Fruit fly (Drosophila melanogaster): Measurements from ENCODE around the gene CG2116.

CG2116 gene

DNA sequence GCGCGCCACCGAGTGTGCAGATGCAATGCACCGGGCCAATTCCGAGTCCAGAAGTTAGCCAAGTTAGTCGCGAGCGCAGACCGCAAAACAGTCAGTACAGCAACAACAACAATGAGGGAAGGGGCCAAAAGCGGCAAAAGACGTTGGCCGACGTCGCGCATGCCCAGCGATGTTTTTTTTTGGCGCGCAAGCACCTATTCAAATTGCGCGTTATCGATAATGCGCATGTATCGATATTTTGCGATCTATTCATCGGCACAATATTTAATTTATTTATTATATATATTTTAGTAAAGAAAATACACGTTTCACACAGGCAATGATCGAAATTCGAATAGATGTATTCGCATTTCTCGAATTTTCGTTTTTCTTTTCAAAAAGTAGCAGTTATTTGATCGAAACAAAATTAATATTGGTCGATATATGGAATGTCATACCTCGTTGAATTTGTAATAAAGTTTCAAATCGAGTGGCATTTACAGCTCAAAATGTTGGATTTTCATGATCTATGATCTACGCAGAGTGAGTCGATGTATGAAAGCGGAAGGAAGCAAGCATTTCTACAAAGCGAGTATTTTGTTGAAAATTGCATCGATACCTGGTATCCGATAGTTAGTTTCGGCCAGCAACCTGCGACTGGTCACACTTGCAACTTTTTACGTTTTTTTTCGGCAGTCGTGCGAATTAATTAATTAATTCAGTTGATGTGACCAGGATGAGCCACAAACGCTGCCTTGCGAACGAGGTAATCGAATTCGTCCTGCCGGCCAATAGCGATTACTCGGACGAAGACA lies at the start of gene CG2116:
CG2116 (plus strand) TSS at position 609 of the 794 bp plus-strand sequence.
- TF ChIP-seq CTCF (optimal IDR thresholded peaks at IDR 0.05) (no peak), CG8478 (optimal IDR thresholded peaks at IDR 0.05) (no peak)

DNA sequence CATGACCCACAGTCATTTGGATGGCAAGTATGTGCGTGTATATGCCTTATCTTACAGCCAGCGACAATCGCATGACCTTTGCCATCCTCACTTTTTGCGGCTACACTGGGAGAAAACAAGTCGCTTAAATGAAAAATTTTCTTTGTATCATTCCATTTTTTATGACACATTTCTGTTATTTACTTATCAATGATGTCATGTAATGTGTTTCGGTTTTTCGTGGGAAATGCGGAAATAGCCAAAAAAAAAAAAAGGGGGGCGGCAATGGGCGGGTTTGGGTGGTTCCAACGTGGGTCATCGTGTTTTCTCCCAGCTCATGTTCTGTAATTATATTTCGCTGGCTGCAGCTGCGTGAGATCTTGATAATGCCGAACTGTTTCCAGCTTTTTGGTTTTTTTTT lies 49.4 kb upstream of the CG2116 start:
- TF ChIP-seq CTCF (optimal IDR thresholded peaks at IDR 0.05) (no peak), CG8478 (optimal IDR thresholded peaks at IDR 0.05) (no peak)

DNA sequence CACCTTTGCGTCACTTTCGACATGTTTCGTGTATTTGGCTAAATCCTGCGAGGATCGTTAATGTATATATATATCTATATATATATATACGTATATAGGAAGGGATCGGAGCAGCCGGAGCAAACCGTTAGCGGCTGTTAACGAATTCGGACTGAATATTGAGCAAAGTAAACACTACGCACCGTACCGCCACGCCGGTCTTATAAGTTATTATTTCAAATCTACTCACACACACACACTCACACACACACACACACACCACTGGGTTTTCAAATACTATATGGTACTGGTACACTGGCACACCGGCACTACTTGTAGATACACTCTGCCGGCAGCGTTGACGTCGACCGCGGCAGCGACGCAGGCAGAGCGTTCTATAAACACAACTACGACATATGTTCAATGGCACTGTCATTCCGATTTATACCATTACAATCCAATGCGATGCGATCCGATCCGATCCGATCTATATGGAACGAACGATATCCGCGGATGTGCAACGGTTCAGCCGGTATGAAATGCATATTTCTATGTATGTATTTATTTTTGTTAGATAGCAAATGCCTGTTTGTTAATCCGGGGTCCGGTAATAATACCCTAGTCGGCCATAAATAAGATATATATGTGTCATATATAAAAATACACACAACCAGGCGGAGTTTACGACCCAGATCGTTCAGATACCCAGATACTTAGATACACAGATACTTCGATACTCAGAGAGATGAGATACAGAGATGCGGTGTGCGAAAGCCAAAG lies 48.0 kb upstream of the CG2116 start, which contains the start of gene Ldsdh1:
Ldsdh1 (minus strand) TSS at position 179 of the 759 bp plus-strand sequence.
- TF ChIP-seq CTCF (optimal IDR thresholded peaks at IDR 0.05) (no peak), CG8478 (optimal IDR thresholded peaks at IDR 0.05) (no peak)

DNA sequence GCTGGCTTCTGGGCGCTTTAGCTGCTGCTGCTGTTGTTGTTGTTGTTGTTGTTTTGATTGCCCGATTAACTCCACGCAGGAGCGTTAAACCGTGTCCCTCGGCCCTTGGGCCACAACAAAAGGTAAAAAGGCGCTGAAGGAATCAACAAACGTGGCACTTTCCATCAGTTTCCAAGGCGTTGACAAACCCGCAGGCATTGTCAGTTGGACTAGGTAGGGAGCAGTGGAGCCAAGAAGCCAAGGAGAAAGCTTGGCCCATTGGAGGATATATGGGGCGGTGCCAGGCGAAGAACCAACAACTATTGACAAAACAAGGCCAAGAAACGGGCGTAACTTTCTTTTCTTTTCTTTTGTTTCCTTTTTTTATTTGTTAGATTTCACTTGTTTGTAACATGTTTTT lies 42.5 kb upstream of the CG2116 start, which contains the start of gene CG2256:
CG2256 (minus strand) TSS at position 101 of the 400 bp plus-strand sequence.
- TF ChIP-seq CTCF (optimal IDR thresholded peaks at IDR 0.05) (no peak), CG8478 (optimal IDR thresholded peaks at IDR 0.05) (no peak)

DNA sequence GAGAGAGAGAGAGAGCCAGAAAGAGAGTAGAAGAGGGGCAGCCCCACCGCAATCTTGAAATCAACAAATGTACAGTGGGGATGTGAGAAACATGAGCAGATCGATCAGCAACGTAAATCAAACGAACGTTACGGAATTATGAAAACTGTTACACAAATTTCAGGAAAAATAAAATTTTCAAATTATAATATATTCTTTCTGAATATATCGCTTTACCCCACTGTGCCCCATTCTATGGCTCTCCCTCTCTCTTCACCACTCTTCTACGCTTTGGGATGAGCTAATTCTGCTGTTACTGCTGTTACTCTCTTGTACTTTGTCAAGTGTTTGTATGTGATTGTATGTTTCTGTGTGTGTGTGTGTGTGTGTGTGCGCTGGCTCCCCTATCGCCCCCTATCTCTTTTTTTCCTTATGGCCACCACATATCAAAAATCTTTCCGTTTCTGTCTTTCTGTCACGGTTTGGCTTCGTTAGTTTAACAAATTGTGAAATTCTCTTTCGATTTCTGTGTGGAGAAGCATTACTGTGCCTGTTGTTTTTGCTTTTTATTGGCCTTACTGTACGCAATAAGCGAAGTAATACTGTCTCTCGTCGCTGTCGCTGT lies 38.5 kb upstream of the CG2116 start:
- TF ChIP-seq CTCF (optimal IDR thresholded peaks at IDR 0.05): no peak
- no peak for TF ChIP-seq CG8478 (optimal IDR thresholded peaks at IDR 0.05)

DNA sequence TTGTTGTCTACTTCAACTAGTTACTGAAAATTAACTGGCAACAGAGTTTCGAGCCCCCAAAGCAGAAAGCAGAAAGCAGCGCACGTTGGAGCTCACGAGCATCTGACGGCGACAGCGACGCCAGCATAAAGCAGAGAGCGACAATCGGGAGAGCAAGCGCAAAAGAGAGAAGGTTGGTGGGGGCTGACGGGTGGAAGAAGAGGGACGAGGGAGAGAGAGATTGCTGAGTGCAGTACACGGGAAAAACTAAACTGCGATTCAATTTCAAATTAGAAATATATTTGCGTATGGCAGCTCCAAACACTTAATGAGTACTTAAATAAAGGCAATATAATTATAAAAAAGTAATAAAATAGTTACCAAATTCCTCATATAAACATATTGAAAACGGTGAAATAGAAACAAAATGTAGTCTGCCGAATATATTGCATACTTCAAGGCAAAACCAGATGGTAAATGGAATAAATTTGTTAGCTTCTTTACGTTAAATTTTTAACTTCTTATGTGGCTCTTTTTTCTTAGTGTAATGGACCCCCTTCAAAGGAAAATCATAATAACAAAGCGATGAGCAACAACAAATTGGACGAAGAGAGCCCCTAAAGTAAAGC lies 37.4 kb upstream of the CG2116 start:
- TF ChIP-seq CTCF (optimal IDR thresholded peaks at IDR 0.05): no peak
- no peak for TF ChIP-seq CG8478 (optimal IDR thresholded peaks at IDR 0.05)

DNA sequence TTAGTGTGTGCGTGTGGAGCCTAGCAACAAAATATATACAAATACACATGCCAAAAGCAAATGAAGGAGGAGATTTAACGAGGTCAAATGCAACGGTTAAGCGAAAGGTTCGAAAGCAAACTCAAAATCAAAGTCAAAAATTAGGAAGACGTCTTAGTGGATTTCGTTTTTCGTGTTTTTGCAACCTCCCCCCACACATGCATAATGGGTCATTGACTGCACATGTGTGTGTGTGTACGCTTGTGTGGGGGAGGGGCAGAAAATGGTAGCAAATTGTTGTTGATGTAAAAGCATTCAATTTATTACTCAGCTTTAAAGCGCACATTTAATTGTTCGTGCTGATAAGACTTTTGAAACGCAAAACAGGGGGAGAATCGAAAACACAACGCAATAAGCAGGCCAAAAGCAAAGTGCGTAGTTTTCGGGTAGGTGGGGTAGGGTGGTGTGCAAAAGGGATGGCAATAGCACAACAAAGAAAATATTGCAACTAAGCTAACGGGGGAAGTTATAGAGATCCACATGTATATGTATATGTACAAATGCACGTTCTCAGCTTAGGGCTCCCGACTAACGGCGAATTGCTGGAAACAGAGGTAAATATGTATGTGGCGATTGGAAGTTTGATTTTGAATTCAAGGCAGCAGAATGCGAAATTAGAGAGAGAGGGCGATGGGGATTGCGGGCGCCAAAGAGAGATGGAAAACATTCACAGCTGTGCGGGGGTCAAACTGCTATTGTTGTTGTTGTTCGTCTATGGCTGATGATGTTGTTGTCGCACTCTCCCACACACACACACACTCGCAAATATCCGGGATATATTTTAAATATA lies 36.5 kb upstream of the CG2116 start:
- TF ChIP-seq CG8478 (optimal IDR thresholded peaks at IDR 0.05) (no peak), CTCF (optimal IDR thresholded peaks at IDR 0.05) (no peak)

DNA sequence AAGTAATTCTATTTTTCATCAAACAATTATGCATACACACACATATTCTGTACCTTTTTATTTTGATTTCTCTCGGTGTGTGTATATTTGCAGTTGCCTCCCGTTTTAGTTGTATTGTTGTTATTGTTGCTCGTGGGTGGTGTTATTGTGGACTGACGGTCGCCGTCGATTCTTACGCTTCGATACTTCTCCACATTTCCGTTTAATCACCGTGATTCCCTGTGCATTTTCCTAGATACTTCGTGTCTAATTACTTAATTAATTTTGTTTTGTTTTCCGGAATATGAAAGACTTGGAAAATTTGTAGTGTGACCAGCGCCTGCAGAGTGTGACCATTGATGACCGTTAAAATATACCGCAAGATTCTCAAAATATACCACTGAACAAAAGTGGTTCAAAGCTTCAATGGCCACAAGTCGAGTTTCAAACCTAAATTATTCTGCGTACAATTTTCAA lies 35.9 kb upstream of the CG2116 start, which contains the start of gene UbcE2H:
UbcE2H (minus strand) TSS at position 343 of the 456 bp plus-strand sequence.
- TF ChIP-seq CG8478 (optimal IDR thresholded peaks at IDR 0.05) (no peak), CTCF (optimal IDR thresholded peaks at IDR 0.05) (peak in 1 of 2 experiments; percentile 50)

DNA sequence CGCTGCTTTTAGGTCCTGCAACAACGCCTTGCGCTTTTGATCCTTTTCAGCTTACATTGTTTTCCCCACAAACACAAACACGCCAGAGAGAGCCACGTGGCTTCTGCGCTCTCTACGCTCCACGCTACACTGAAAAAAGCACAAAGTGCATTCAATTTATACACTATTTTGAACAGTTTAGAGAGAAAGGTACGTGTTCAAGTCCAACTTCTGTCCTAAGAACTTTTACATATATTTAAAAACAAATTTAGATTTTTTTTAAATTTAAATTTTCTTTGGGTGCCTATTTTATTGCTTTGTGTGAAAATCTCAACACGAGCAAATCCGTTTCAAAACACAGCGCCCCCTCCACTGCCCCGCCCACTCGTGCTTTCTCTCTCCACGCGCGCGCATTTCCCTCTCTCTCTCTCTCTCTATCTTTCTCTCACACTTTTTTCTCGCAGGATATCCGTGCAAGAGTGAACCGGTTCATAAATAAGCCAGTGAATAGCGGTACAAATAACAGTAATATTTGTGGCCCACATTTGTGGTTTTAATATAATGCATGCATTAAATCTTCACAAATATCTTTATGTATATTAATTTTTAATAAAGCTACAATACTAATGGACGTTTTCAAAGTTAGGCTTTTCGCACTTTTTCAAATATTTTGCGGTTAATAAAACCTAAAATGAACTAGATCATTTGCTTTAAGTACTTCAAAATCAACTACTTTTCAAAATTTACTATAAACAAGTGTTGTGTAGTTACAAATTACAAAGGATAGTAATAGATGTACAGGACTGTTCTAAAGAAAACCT lies 29.4 kb upstream of the CG2116 start:
- TF ChIP-seq CTCF (optimal IDR thresholded peaks at IDR 0.05): no peak
- no peak for TF ChIP-seq CG8478 (optimal IDR thresholded peaks at IDR 0.05)

DNA sequence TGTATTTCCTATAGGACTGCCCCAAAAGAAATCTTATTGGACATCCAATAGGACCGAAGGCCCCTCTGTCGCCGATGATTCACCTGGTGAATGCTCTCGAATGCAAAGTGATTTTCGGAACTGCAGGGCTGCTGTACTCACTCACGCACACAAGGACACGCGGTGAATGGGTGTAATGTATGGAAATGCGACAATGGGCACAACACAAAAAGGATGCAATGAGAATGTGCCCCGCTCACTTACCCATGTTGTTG lies 28.9 kb upstream of the CG2116 start:
- TF ChIP-seq CG8478 (optimal IDR thresholded peaks at IDR 0.05): no peak
- TF ChIP-seq CTCF (optimal IDR thresholded peaks at IDR 0.05): no peak

DNA sequence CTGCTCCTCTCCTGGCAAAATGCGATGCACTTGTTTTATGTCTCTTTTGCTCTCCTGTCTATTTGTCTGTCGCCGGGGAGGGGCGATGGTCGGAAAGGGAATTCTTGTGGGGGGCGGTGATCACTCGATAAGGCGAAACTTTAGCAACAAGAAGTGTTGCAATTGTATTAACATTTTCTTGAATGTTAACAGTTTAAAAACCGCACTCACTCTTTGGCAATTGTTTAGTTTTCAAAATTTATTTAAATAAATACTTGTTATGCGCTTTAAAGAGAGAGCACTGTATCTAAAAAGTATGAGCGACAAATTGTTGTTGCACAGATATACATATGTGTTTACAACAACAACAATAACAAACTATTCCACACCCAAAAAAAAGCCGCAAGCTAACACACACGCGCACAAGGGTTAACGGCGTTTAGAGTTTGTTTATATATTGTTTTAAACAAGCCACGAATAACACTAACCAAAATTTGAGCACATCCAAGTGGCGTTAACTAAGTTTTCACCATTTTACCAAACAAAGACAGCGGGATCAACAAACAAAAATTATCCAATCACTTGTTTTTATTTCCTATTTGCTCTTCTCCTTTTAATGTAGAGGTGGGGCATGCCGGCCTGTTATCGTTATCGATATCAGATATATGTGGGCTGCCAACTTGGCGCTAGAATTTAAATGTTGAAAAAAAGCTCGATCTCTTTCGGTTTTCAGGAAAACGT lies 28.0 kb upstream of the CG2116 start, which contains the start of gene CG2258:
CG2258 (minus strand) TSS at position 617 of the 720 bp plus-strand sequence.
- TF ChIP-seq CTCF (optimal IDR thresholded peaks at IDR 0.05) (no peak), CG8478 (optimal IDR thresholded peaks at IDR 0.05) (no peak)

DNA sequence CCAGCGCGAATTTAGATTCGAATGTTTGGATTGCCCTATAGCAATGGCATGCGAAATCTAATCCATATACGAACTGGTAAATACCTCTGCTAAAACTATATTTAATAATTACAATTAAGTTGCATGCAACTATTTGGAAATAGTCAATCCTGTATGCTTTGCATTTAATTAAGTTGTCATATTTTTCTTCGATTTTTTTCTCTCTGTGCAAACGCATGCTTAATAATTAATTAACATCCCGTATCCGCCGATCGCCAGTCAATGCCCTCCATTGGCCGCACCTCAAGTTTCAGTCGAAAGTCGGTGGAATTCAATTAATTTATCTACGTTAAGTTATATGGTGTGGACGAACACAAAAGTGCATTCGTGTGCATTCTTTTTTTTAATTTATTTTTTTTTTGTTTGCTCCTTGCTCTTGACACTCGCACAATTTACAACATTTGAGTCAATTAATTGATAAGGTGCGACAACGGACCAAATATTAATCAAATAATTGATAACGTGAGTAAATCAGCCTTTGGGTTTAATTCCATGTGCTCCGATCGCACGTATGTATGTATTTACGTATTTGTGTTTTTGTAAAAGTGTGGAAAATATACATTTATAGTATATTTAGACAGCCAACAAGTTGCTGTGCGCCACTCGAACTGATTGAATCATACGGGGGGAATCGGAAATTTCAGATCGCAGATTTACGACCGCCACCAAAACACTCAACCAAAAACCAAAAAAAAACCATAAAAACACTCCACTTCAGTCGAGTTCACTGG lies 23.1 kb upstream of the CG2116 start:
- TF ChIP-seq CTCF (optimal IDR thresholded peaks at IDR 0.05) (no peak), CG8478 (optimal IDR thresholded peaks at IDR 0.05) (no peak)

All from S2 (cell line).